Worm (Caenorhabditis elegans) whole organism, L2 larva: ENCODE measurements around the gene W02H3.3.

Source experiments
- F13H6.1 ChIP-seq: sonication (generic microtip); optimal IDR thresholded peaks from 2 replicates; lab custom pipeline; 2016; ENCODE audit warnings: missing genetic modification characterization, missing compliant biosample characterization
- R02D3.7 ChIP-seq: fragments of 150-350 bp; optimal IDR thresholded peaks from 2 replicates; lab custom pipeline; 2014; ENCODE audit warnings: missing biosample characterization, missing genetic modification characterization
- Y55F3AM.14 ChIP-seq: fragments of 200-800 bp; sonication (Bioruptor generic); optimal IDR thresholded peaks from 2 replicates; lab custom pipeline; 2018; ENCODE audit warnings: mild to moderate bottlenecking, missing genetic modification characterization, missing compliant biosample characterization
- ZK546.5 ChIP-seq: sonication (generic microtip); optimal IDR thresholded peaks from 2 replicates; lab custom pipeline; 2017; ENCODE audit warnings: missing biosample characterization, missing genetic modification characterization
- alr-1 ChIP-seq: fragments of 150-350 bp; optimal IDR thresholded peaks from 2 replicates; lab custom pipeline; 2014; ENCODE audit warnings: missing biosample characterization, missing genetic modification characterization
- aly-2 ChIP-seq: fragments of 150-350 bp; optimal IDR thresholded peaks from 2 replicates; lab custom pipeline; 2014; ENCODE audit warnings: missing biosample characterization, missing genetic modification characterization
- ama-1 ChIP-seq: fragments of 150-350 bp; optimal IDR thresholded peaks from 2 replicates; lab custom pipeline; 2018; ENCODE audit warnings: inconsistent platforms
- blmp-1 ChIP-seq: sonication (generic microtip); optimal IDR thresholded peaks from 2 replicates; lab custom pipeline; 2017; ENCODE audit warnings: missing genetic modification characterization, mild to moderate bottlenecking, missing compliant biosample characterization, antibody characterized with exemption, moderate library complexity; ENCODE audit not compliant: insufficient read depth
- ceh-16 ChIP-seq: fragments of 150-350 bp; optimal IDR thresholded peaks from 2 replicates; lab custom pipeline; 2014; ENCODE audit warnings: missing biosample characterization, missing genetic modification characterization
- ceh-82 ChIP-seq: fragments of 150-350 bp; optimal IDR thresholded peaks from 2 replicates; lab custom pipeline; 2014; ENCODE audit warnings: missing biosample characterization, missing genetic modification characterization
- dmd-4 ChIP-seq: sonication (generic microtip); optimal IDR thresholded peaks from 2 replicates; lab custom pipeline; 2017; ENCODE audit warnings: missing biosample characterization, missing genetic modification characterization
- egl-27 ChIP-seq: sonication (generic microtip); optimal IDR thresholded peaks from 3 replicates; lab custom pipeline; 2017; ENCODE audit warnings: missing biosample characterization, missing genetic modification reagents, missing genetic modification characterization
- elt-1 ChIP-seq: fragments of 150-350 bp; optimal IDR thresholded peaks from 2 replicates; lab custom pipeline; 2014; ENCODE audit warnings: missing biosample characterization, missing genetic modification characterization
- fos-1 ChIP-seq: fragments of 150-350 bp; optimal IDR thresholded peaks from 2 replicates; lab custom pipeline; 2014; ENCODE audit warnings: missing biosample characterization, missing genetic modification characterization
- gmeb-1 ChIP-seq: fragments of 150-350 bp; optimal IDR thresholded peaks from 2 replicates; lab custom pipeline; 2014; ENCODE audit warnings: missing biosample characterization, missing genetic modification characterization
- lin-11 ChIP-seq: fragments of 150-350 bp; sonication (generic microtip); optimal IDR thresholded peaks from 2 replicates; lab custom pipeline; 2014; ENCODE audit warnings: missing biosample characterization, missing genetic modification characterization, inconsistent platforms, mixed read lengths
- lin-13 ChIP-seq: fragments of 150-350 bp; optimal IDR thresholded peaks from 2 replicates; lab custom pipeline; 2014; ENCODE audit warnings: missing biosample characterization, missing genetic modification reagents, missing genetic modification characterization
- lin-39 ChIP-seq: fragments of 150-350 bp; optimal IDR thresholded peaks from 2 replicates; lab custom pipeline; 2014; ENCODE audit warnings: missing biosample characterization, missing genetic modification reagents, missing genetic modification characterization
- lsy-2 ChIP-seq, 2 experiments: fragments of 150-350 bp in 1 of 2; sonication (generic microtip) in 1 of 2; optimal IDR thresholded peaks; 2 replicates each; lab custom pipeline; 2014 to 2017; ENCODE audit warnings: missing biosample characterization in 2 of 2, missing genetic modification characterization in 2 of 2
- mab-5 ChIP-seq: fragments of 150-350 bp; optimal IDR thresholded peaks from 2 replicates; lab custom pipeline; 2014; ENCODE audit warnings: missing biosample characterization, missing genetic modification characterization
- mbf-1 ChIP-seq: sonication (generic microtip); optimal IDR thresholded peaks from 2 replicates; lab custom pipeline; 2017; ENCODE audit warnings: missing biosample characterization, missing genetic modification characterization
- nhr-10 ChIP-seq: sonication (generic microtip); optimal IDR thresholded peaks from 2 replicates; lab custom pipeline; 2017; ENCODE audit warnings: missing biosample characterization, missing genetic modification characterization
- nhr-11 ChIP-seq: fragments of 150-350 bp; optimal IDR thresholded peaks from 2 replicates; lab custom pipeline; 2014; ENCODE audit warnings: missing biosample characterization, missing genetic modification characterization
- nhr-12 ChIP-seq: fragments of 150-350 bp; optimal IDR thresholded peaks from 2 replicates; lab custom pipeline; 2014; ENCODE audit warnings: missing biosample characterization, missing genetic modification characterization
- nhr-21 ChIP-seq: fragments of 150-350 bp; optimal IDR thresholded peaks from 2 replicates; lab custom pipeline; 2014; ENCODE audit warnings: missing biosample characterization, missing genetic modification characterization
- nhr-23 ChIP-seq: fragments of 150-350 bp; optimal IDR thresholded peaks from 2 replicates; lab custom pipeline; 2014; ENCODE audit warnings: missing biosample characterization, missing genetic modification reagents, missing genetic modification characterization
- nhr-25 ChIP-seq: fragments of 150-350 bp; sonication (generic microtip); optimal IDR thresholded peaks from 3 replicates; lab custom pipeline; 2014; ENCODE audit warnings: missing biosample characterization, missing genetic modification characterization
- nhr-6 ChIP-seq: fragments of 150-350 bp; optimal IDR thresholded peaks from 2 replicates; lab custom pipeline; 2014; ENCODE audit warnings: missing biosample characterization, missing genetic modification characterization
- nhr-77 ChIP-seq: fragments of 150-350 bp; optimal IDR thresholded peaks from 2 replicates; lab custom pipeline; 2014; ENCODE audit warnings: missing biosample characterization, missing genetic modification characterization
- peb-1 ChIP-seq: fragments of 150-350 bp; optimal IDR thresholded peaks from 2 replicates; lab custom pipeline; 2014; ENCODE audit warnings: missing biosample characterization, missing genetic modification characterization
- sem-4 ChIP-seq: fragments of 150-350 bp; optimal IDR thresholded peaks from 2 replicates; lab custom pipeline; 2014; ENCODE audit warnings: missing biosample characterization, missing genetic modification reagents, missing genetic modification characterization
- skn-1 ChIP-seq: sonication (generic microtip); optimal IDR thresholded peaks from 2 replicates; lab custom pipeline; 2017; ENCODE audit warnings: missing biosample characterization, missing genetic modification characterization
- sma-3 ChIP-seq: sonication (generic microtip); optimal IDR thresholded peaks from 2 replicates; lab custom pipeline; 2016; ENCODE audit warnings: missing genetic modification reagents, missing genetic modification characterization, missing compliant biosample characterization
- sma-9 ChIP-seq, 2 experiments: fragments of 150-350 bp in 1 of 2; sonication (generic microtip) in 1 of 2; optimal IDR thresholded peaks; 2 replicates each; lab custom pipeline; 2014 to 2016; ENCODE audit warnings: missing genetic modification characterization in 2 of 2, mild to moderate bottlenecking in 1 of 2, missing biosample characterization in 1 of 2, missing compliant biosample characterization in 1 of 2, missing genetic modification reagents in 1 of 2, moderate library complexity in 1 of 2
- snpc-4 ChIP-seq: fragments of 150-350 bp; optimal IDR thresholded peaks from 2 replicates; lab custom pipeline; 2014; ENCODE audit warnings: missing biosample characterization, missing genetic modification characterization
- unc-55 ChIP-seq: fragments of 150-350 bp; sonication (generic microtip); optimal IDR thresholded peaks from 3 replicates; lab custom pipeline; 2014; ENCODE audit warnings: missing biosample characterization, missing genetic modification reagents, missing genetic modification characterization
- unc-62 ChIP-seq: fragments of 150-350 bp; optimal IDR thresholded peaks from 2 replicates; lab custom pipeline; 2014; ENCODE audit warnings: missing biosample characterization, missing genetic modification reagents, missing genetic modification characterization
- zag-1 ChIP-seq: fragments of 150-350 bp; optimal IDR thresholded peaks from 2 replicates; lab custom pipeline; 2014; ENCODE audit warnings: missing biosample characterization, missing genetic modification characterization
- ztf-1 ChIP-seq: fragments of 200-800 bp; sonication (Bioruptor generic); conservative IDR thresholded peaks from 2 replicates; pipeline ENCODE4 v1.3.6; 2022; ENCODE audit warnings: missing genetic modification characterization, missing compliant biosample characterization
- ztf-11 ChIP-seq: sonication (generic microtip); optimal IDR thresholded peaks from 2 replicates; lab custom pipeline; 2017; ENCODE audit warnings: missing biosample characterization, missing genetic modification characterization
- ztf-4 ChIP-seq: fragments of 150-350 bp; optimal IDR thresholded peaks from 2 replicates; lab custom pipeline; 2014; ENCODE audit warnings: missing biosample characterization, missing genetic modification characterization

The W02H3.3 gene

DNA sequence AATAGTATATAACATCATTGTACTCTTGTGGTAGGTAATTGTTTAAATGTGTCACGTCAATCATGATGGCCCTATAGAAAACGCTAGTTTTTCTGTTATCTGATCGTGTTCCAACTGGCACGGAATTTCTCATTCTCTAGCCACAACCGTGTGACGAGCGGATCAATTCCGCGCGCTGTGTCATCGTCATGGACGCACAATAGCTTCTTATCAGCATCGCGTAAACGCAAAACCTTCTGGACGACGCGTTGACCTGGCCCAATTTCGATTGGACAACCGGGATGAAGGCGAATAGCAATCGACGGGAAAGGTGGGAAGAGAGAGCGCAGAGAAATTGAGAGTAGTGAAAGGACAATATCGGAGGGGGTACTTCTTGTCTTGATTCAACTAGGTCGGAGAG lies 41.0 kb downstream of the W02H3.3 start, which contains the start of gene lpr-3:
Gene lpr-3, plus strand, starts transcription at position 374 of the 400 bp plus-strand sequence.
- TF ChIP-seq gmeb-1 (tag; lab: Kevin White, UChicago) = no peak
- no peak for TF ChIP-seq aly-2 (tag; lab: Kevin White, UChicago)
- no peak for TF ChIP-seq ztf-4 (tag; lab: Kevin White, UChicago)
- TF ChIP-seq snpc-4 = no peak
- peak; percentile 79 for TF ChIP-seq blmp-1 (tag; lab: Kevin White, UChicago)
- no peak for TF ChIP-seq lin-11 (tag; lab: Kevin White, UChicago)
- peak; percentile 62 for TF ChIP-seq elt-1 (tag; lab: Kevin White, UChicago)
- no peak for TF ChIP-seq nhr-10 (tag; lab: Kevin White, UChicago)
- TF ChIP-seq egl-27 (tag; lab: Kevin White, UChicago) = peak; percentile 40
- no peak for TF ChIP-seq ZK546.5 (tag; lab: Kevin White, UChicago)
- TF ChIP-seq ama-1 = no peak
- no peak for TF ChIP-seq unc-62
- TF ChIP-seq mbf-1 = no peak
- TF ChIP-seq mab-5 = no peak
- peak; percentile 82 for TF ChIP-seq nhr-21 (tag; lab: Kevin White, UChicago)
- TF ChIP-seq nhr-23 (tag; lab: Kevin White, UChicago) = no peak
- no peak for TF ChIP-seq nhr-11 (tag; lab: Kevin White, UChicago)
- TF ChIP-seq R02D3.7 = no peak
- TF ChIP-seq F13H6.1 = no peak
- no peak for TF ChIP-seq nhr-6 (tag; lab: Kevin White, UChicago)
- TF ChIP-seq lsy-2 (tag; optimal IDR thresholded peaks at IDR 0.05; lab: Kevin White, UChicago) = peak in 1 of 2 experiments; percentile 36
- no peak for TF ChIP-seq dmd-4
- TF ChIP-seq ceh-82 (tag; lab: Kevin White, UChicago) = no peak
- peak; percentile 52 for TF ChIP-seq ceh-16 (tag; lab: Kevin White, UChicago)
- no peak for TF ChIP-seq lin-39 (tag; lab: Kevin White, UChicago)
- TF ChIP-seq fos-1 (tag; lab: Kevin White, UChicago) = peak; percentile 45
- TF ChIP-seq Y55F3AM.14 (GFP tag; lab: Kevin White, UChicago) = no peak
- TF ChIP-seq sma-3 (GFP tag; lab: Kevin White, UChicago) = peak; percentile 48
- no peak for TF ChIP-seq zag-1 (tag; lab: Kevin White, UChicago)
- TF ChIP-seq nhr-25 (tag; lab: Kevin White, UChicago) = peak; percentile 28
- no peak for TF ChIP-seq nhr-77
- TF ChIP-seq sma-9 (GFP tag; optimal IDR thresholded peaks at IDR 0.05; lab: Kevin White, UChicago) = no peak
- TF ChIP-seq sma-9 (tag; optimal IDR thresholded peaks at IDR 0.05; lab: Kevin White, UChicago) = no peak
- TF ChIP-seq skn-1 (tag; lab: Kevin White, UChicago) = no peak
- TF ChIP-seq alr-1 (tag; lab: Kevin White, UChicago) = no peak
- no peak for TF ChIP-seq unc-55 (GFP tag; lab: Kevin White, UChicago)
- no peak for TF ChIP-seq ztf-1 (GFP tag; lab: Robert Waterston, UW)

DNA sequence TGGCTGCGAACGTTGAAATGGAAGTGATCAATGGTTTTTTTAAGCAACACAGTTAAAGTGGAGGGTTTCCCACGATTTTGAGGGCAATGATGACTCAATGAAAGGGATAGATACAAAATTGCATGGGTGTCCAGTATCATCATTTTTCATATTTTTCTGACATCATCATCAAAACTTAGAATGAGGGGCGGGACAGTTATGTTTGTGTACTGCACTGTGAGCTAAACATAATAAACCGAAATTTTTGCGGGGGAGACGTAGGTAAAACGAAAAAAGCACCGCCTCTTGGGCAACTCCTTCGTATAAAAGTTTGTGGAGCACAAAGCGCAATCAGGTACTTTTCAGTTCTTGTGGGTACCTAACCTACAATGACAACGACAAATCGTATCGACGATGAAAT lies 44.4 kb downstream of the W02H3.3 start, which contains the start of gene C09F12.2:
Gene C09F12.2, plus strand, starts transcription at position 301 of the 400 bp plus-strand sequence.
- TF ChIP-seq blmp-1 (tag; lab: Kevin White, UChicago) (no peak), ZK546.5 (tag; lab: Kevin White, UChicago) (no peak), zag-1 (tag; lab: Kevin White, UChicago) (no peak), Y55F3AM.14 (GFP tag; lab: Kevin White, UChicago) (no peak), F13H6.1 (no peak)

ce11 chrX:11050335-11050734 lies 47.7 kb downstream of the W02H3.3 start:
- TF ChIP-seq ztf-11 (tag; lab: Kevin White, UChicago) (no peak), alr-1 (tag; lab: Kevin White, UChicago) (no peak), lsy-2 (tag; optimal IDR thresholded peaks at IDR 0.05; lab: Kevin White, UChicago) (no peak), nhr-12 (tag; lab: Kevin White, UChicago) (no peak), lin-39 (tag; lab: Kevin White, UChicago) (no peak), lin-13 (GFP tag; lab: Kevin White, UChicago) (no peak), sem-4 (tag; lab: Kevin White, UChicago) (no peak), blmp-1 (tag; lab: Kevin White, UChicago) (no peak), peb-1 (no peak), nhr-11 (tag; lab: Kevin White, UChicago) (no peak)
